Fruit fly (Drosophila melanogaster) whole organism, prepupa: ENCODE data around the gene CG13965.

ENCODE experiments used
- Blimp-1 ChIP-seq: fragments of 200-800 bp; sonication (Bioruptor generic); optimal IDR thresholded peaks from 3 replicates; lab custom pipeline; 2017; ENCODE audit warnings: missing biosample characterization, missing genetic modification characterization, mild to moderate bottlenecking, moderate library complexity, missing genetic modification reagents
- CG6808 ChIP-seq: fragments of 200-800 bp; sonication (Bioruptor generic); optimal IDR thresholded peaks from 3 replicates; lab custom pipeline; 2017; ENCODE audit warnings: missing biosample characterization, missing genetic modification characterization, mild to moderate bottlenecking, moderate library complexity, missing genetic modification reagents
- CG6854 ChIP-seq: fragments of 200-800 bp; sonication (Bioruptor generic); optimal IDR thresholded peaks from 2 replicates; lab custom pipeline; 2017; ENCODE audit warnings: missing biosample characterization, mild to moderate bottlenecking, missing genetic modification characterization
- Eip78C ChIP-seq: fragments of 200-800 bp; sonication (Bioruptor generic); peaks from one replicate; lab custom pipeline; 2016; ENCODE audit warnings: missing biosample characterization, missing genetic modification characterization
- Hr4 ChIP-seq: fragments of 200-800 bp; sonication (Bioruptor generic); optimal IDR thresholded peaks from 3 replicates; lab custom pipeline; 2016; ENCODE audit warnings: missing biosample characterization, missing genetic modification characterization
- Sox102F ChIP-seq: fragments of 200-800 bp; sonication (Bioruptor generic); optimal IDR thresholded peaks from 2 replicates; lab custom pipeline; 2016; ENCODE audit warnings: missing biosample characterization, mild to moderate bottlenecking, missing genetic modification characterization
- Sox14 ChIP-seq: fragments of 200-800 bp; sonication (Bioruptor generic); optimal IDR thresholded peaks from 3 replicates; lab custom pipeline; 2016; ENCODE audit warnings: missing biosample characterization, missing genetic modification characterization
- fd59A ChIP-seq: fragments of 200-800 bp; sonication (Bioruptor generic); optimal IDR thresholded peaks from 2 replicates; lab custom pipeline; 2017; ENCODE audit warnings: missing biosample characterization, mild to moderate bottlenecking, missing genetic modification characterization, missing genetic modification reagents

DNA sequence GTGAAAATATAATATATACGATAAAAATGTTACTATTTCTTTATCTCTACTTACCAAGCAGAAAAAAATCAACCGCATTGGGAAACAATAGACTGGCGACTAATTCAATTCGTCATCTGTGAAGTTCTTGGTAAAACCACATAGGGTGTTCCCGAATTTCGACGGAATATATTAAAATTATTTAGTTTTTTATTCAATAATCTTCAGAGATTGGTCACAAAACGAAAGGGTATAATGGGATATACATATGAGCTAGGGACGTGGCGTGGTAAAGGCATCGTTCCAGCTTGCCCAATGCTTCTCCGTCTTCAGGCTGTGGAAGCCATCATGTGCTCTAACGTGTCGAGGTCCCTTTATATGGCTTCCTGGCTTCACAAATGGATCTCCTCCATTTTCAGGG is 567 bp downstream of the CG13965 start, which contains the start of gene CG42866:
- TF ChIP-seq Hr4 (no peak), Eip78C (peak; percentile 31), fd59A (no peak), Sox102F (GFP tag; lab: Kevin White, UChicago) (no peak), CG6854 (GFP tag; lab: Kevin White, UChicago) (no peak), Sox14 (no peak), CG6808 (GFP tag; lab: Kevin White, UChicago) (no peak), Blimp-1 (no peak)
